Worm (Caenorhabditis elegans) whole organism, L4/young adult: ENCODE measurements around the gene ZK353.10.

Experiments
- dao-5 ChIP-seq: sonication (generic microtip); optimal IDR thresholded peaks from 2 replicates; lab custom pipeline; 2016; ENCODE audit warnings: missing genotype, missing genetic modification characterization, moderate library complexity, missing compliant biosample characterization
- him-1 ChIP-seq: sonication (generic microtip); optimal IDR thresholded peaks from 2 replicates; lab custom pipeline; 2016; ENCODE audit warnings: missing genotype, missing genetic modification reagents, missing genetic modification characterization, missing compliant biosample characterization

ce11 chrIII:8371595-8372305 lies 22.5 kb downstream of the ZK353.10 start, which contains the start of gene lmbr-1:
- TF ChIP-seq dao-5 (tag; lab: Kevin White, UChicago) = no peak
- no peak for TF ChIP-seq him-1 (tag; lab: Kevin White, UChicago)
